Worm (Caenorhabditis elegans): ENCODE results near the gene gpa-13.

DNA sequence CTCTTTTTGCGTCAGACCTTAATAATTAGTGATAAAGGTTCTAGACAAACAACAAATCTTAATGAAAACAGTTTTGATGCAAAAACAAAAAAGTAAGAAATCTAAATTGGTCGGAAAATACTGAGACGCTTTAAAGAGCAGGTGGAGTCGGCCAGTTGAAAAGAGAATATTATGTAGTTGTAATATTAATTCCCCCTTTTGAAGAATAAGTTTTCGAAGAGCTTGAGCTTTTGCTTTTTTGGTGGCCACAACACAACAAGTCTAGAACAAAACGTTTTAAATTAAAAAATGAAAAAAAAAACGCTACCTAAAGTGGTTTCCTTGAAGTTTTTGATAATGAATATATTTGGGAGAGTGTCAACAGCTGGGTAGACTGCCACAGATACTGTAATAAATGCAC, 38.3 kb downstream of the gpa-13 start, which contains the start of gene str-178:
- TF ChIP-seq ztf-11 (tag; optimal IDR thresholded peaks at IDR 0.05), result no peak
- TF ChIP-seq hpl-2 (GFP tag; optimal IDR thresholded peaks at IDR 0.05), result no peak
- no peak for TF ChIP-seq skn-1 (tag; optimal IDR thresholded peaks at IDR 0.05)
- TF ChIP-seq ces-1 (GFP tag; optimal IDR thresholded peaks at IDR 0.05), result no peak
- TF ChIP-seq fkh-10 (GFP tag; optimal IDR thresholded peaks at IDR 0.05), result no peak

All from whole organism, L1 larva.